Worm (Caenorhabditis elegans) whole organism, L3 larva: Measurements from ENCODE around the gene C05C12.6.
"Not testable (repeated sequence)": the region's sequence is repeated elsewhere in the genome, so short reads cannot be mapped to it uniquely, and the experiment has no call there.

Experiments used
- R02D3.7 ChIP-seq: fragments of 150-350 bp; optimal IDR thresholded peaks from 2 replicates; lab custom pipeline; 2014; ENCODE audit warnings: missing biosample characterization, missing genetic modification characterization
- aly-2 ChIP-seq: fragments of 150-350 bp; optimal IDR thresholded peaks from 2 replicates; lab custom pipeline; 2014; ENCODE audit warnings: missing biosample characterization, missing genetic modification characterization
- ama-1 ChIP-seq: fragments of 150-350 bp; optimal IDR thresholded peaks from 2 replicates; lab custom pipeline; 2018
- lin-15B ChIP-seq: fragments of 150-350 bp; optimal IDR thresholded peaks from 2 replicates; lab custom pipeline; 2014; ENCODE audit warnings: missing biosample characterization, missing genetic modification characterization
- mdl-1 ChIP-seq: fragments of 150-350 bp; optimal IDR thresholded peaks from 2 replicates; lab custom pipeline; 2014; ENCODE audit warnings: missing biosample characterization, missing genetic modification characterization
- nhr-12 ChIP-seq: fragments of 150-350 bp; optimal IDR thresholded peaks from 2 replicates; lab custom pipeline; 2014; ENCODE audit warnings: missing biosample characterization, missing genetic modification characterization
- nhr-76 ChIP-seq: fragments of 150-350 bp; sonication (generic microtip); optimal IDR thresholded peaks from 5 replicates; lab custom pipeline; 2014; ENCODE audit warnings: missing biosample characterization, missing genetic modification characterization

DNA sequence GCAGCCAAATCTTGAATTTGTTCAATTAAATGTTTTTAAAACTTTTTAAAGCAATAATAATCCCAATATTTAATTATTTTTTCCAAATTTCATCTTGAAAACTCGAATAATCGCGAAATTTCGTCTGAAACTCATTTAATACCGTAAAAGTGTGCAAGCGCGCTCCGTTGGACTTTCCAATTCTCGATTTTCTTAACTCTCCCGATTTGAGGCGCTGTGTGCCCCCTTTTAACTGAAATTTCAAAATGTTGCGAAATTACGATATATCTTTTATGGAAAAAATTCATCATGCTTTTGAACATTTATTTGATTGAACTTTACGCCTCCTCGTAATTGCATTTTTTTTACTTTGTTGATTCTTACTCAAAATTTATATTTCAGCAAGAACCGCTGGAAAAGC lies 38.9 kb downstream of the C05C12.6 start, which contains the start of gene R07H5.11:
- TF ChIP-seq ama-1 (lab: Kevin White, UChicago); nhr-76; aly-2 (tag; lab: Kevin White, UChicago); nhr-12 (tag; lab: Kevin White, UChicago); mdl-1 (tag; lab: Kevin White, UChicago); R02D3.7 (tag; lab: Kevin White, UChicago); lin-15B: not testable (repeated sequence)
